Fruit fly (Drosophila melanogaster) whole organism, embryonic: ENCODE results near the gene CG31743.

Source experiments
- Ada2b ChIP-seq: fragments of 200-800 bp; sonication (Bioruptor generic); IDR thresholded peaks from 2 replicates; pipeline ENCODE4 v1.3.6; 2022; ENCODE audit warnings: missing biosample characterization, missing genetic modification characterization
- Adf1 ChIP-seq: fragments of 200-800 bp; sonication (Bioruptor generic); IDR thresholded peaks from 2 replicates; pipeline ENCODE4 v1.3.6; 2022; ENCODE audit warnings: missing biosample characterization, missing genetic modification characterization
- Atf6 ChIP-seq: fragments of 200-800 bp; sonication (Bioruptor generic); IDR thresholded peaks from 2 replicates; pipeline ENCODE4 v1.3.6; 2022; ENCODE audit warnings: missing biosample characterization, missing genetic modification characterization
- Awh ChIP-seq: fragments of 200-800 bp; sonication (Bioruptor generic); IDR thresholded peaks from 2 replicates; pipeline ENCODE4, ENCODE4 v1.3.6; 2022; ENCODE audit warnings: missing biosample characterization, missing genetic modification characterization
- CG10209 ChIP-seq: fragments of 200-800 bp; sonication (Bioruptor generic); optimal IDR thresholded peaks from 3 replicates; lab custom pipeline; 2017; ENCODE audit warnings: missing biosample characterization, mild to moderate bottlenecking, missing genetic modification characterization, missing genetic modification reagents
- CG10431 ChIP-seq: fragments of 200-800 bp; sonication (Bioruptor generic); optimal IDR thresholded peaks from 3 replicates; lab custom pipeline; 2018; ENCODE audit warnings: missing biosample characterization, mild to moderate bottlenecking, missing genetic modification characterization
- CG10543 ChIP-seq: fragments of 200-800 bp; sonication (Bioruptor generic); optimal IDR thresholded peaks from 3 replicates; lab custom pipeline; 2017; ENCODE audit warnings: missing biosample characterization, mild to moderate bottlenecking, missing genetic modification characterization, moderate library complexity
- CG11696 ChIP-seq: fragments of 200-800 bp; sonication (Bioruptor generic); IDR thresholded peaks from 2 replicates; pipeline ENCODE4 v1.3.6; 2022; ENCODE audit warnings: missing biosample characterization, missing genetic modification characterization
- CG12236 ChIP-seq: fragments of 200-800 bp; sonication (Bioruptor generic); optimal IDR thresholded peaks from 2 replicates; lab custom pipeline; 2016; ENCODE audit warnings: missing biosample characterization, missing genetic modification characterization
- CG1233 ChIP-seq: fragments of 200-800 bp; sonication (Bioruptor generic); optimal IDR thresholded peaks from 4 replicates; lab custom pipeline; 2018; ENCODE audit warnings: missing biosample characterization, mild to moderate bottlenecking, missing genetic modification characterization
- CG12769 ChIP-seq: fragments of 200-800 bp; sonication (Bioruptor generic); optimal IDR thresholded peaks from 2 replicates; lab custom pipeline; 2019; ENCODE audit warnings: missing biosample characterization, mild to moderate bottlenecking, missing genetic modification characterization, moderate library complexity
- CG14710 ChIP-seq: fragments of 200-800 bp; sonication (Bioruptor generic); optimal IDR thresholded peaks from 3 replicates; lab custom pipeline; 2019; ENCODE audit warnings: missing biosample characterization, mild to moderate bottlenecking, missing genetic modification characterization, moderate library complexity
- CG17359 ChIP-seq: fragments of 200-800 bp; sonication (Bioruptor generic); optimal IDR thresholded peaks from 3 replicates; lab custom pipeline; 2018; ENCODE audit warnings: missing biosample characterization, mild to moderate bottlenecking, missing genetic modification characterization, moderate library complexity
- CG17385 ChIP-seq: fragments of 200-800 bp; sonication (Bioruptor generic); optimal IDR thresholded peaks from 3 replicates; lab custom pipeline; 2018; ENCODE audit warnings: missing biosample characterization, mild to moderate bottlenecking, missing genetic modification characterization
- CG18262 ChIP-seq: fragments of 200-800 bp; optimal IDR thresholded peaks from 3 replicates; lab custom pipeline; 2019; ENCODE audit warnings: missing biosample characterization, mild to moderate bottlenecking, missing genetic modification characterization, moderate library complexity
- CG18764 ChIP-seq: fragments of 200-800 bp; sonication (Bioruptor generic); optimal IDR thresholded peaks from 3 replicates; lab custom pipeline; 2016; ENCODE audit warnings: missing biosample characterization, missing genetic modification characterization
- CG42726 ChIP-seq: fragments of 200-800 bp; sonication (Bioruptor generic); IDR thresholded peaks from 2 replicates; pipeline ENCODE4 v1.3.6; 2022; ENCODE audit warnings: missing biosample characterization, missing genetic modification characterization; ENCODE audit not compliant: partially characterized antibody
- CG43689 ChIP-seq: fragments of 200-800 bp; sonication (Bioruptor generic); IDR thresholded peaks from 2 replicates; pipeline ENCODE4 v1.3.6; 2022; ENCODE audit warnings: missing biosample characterization, missing genetic modification characterization
- CG4707 ChIP-seq: fragments of 200-800 bp; sonication (Bioruptor generic); optimal IDR thresholded peaks from 2 replicates; lab custom pipeline; 2018; ENCODE audit warnings: missing biosample characterization, mild to moderate bottlenecking, missing genetic modification characterization, moderate library complexity
- CG4854 ChIP-seq: fragments of 200-800 bp; sonication (Bioruptor generic); optimal IDR thresholded peaks from 2 replicates; lab custom pipeline; 2016; ENCODE audit warnings: missing biosample characterization, missing genetic modification characterization, inconsistent platforms
- CG5180 ChIP-seq: fragments of 200-800 bp; sonication (Bioruptor generic); optimal IDR thresholded peaks from 3 replicates; lab custom pipeline; 2017; ENCODE audit warnings: missing biosample characterization, missing genetic modification characterization, mild to moderate bottlenecking, moderate library complexity, missing genetic modification reagents
- CG6175 ChIP-seq: fragments of 200-800 bp; sonication (Bioruptor generic); IDR thresholded peaks from 3 replicates; pipeline ENCODE4 v1.3.6; 2022; ENCODE audit warnings: missing biosample characterization, missing genetic modification characterization
- CG6683 ChIP-seq: fragments of 200-800 bp; sonication (Bioruptor generic); optimal IDR thresholded peaks from 2 replicates; lab custom pipeline; 2017; ENCODE audit warnings: missing biosample characterization, mild to moderate bottlenecking, missing genetic modification characterization, missing genetic modification reagents
- CG8478 ChIP-seq: fragments of >200 bp; optimal IDR thresholded peaks from 2 replicates; lab custom pipeline; 2018
- CG8924 ChIP-seq: fragments of 200-800 bp; optimal IDR thresholded peaks from 3 replicates; lab custom pipeline; 2019; ENCODE audit warnings: missing biosample characterization, mild to moderate bottlenecking, missing genetic modification characterization, moderate library complexity
- Camta ChIP-seq: fragments of 200-800 bp; sonication (Bioruptor generic); optimal IDR thresholded peaks from 2 replicates; lab custom pipeline; 2016; ENCODE audit warnings: missing biosample characterization, missing genetic modification characterization
- GATAe ChIP-seq: fragments of 200-800 bp; sonication (Bioruptor generic); conservative IDR thresholded peaks from 2 replicates; pipeline ENCODE4 v1.3.6; 2022; ENCODE audit warnings: missing biosample characterization, missing genetic modification characterization
- H2.0 ChIP-seq: fragments of 200-800 bp; sonication (Bioruptor generic); IDR thresholded peaks from 2 replicates; pipeline ENCODE4 v1.3.6; 2022; ENCODE audit warnings: missing biosample characterization, missing genetic modification characterization
- HLH54F ChIP-seq: fragments of 200-800 bp; sonication (Bioruptor generic); optimal IDR thresholded peaks from 3 replicates; lab custom pipeline; 2016; ENCODE audit warnings: missing biosample characterization, missing genetic modification characterization
- Hand ChIP-seq: fragments of 200-800 bp; sonication (Bioruptor generic); optimal IDR thresholded peaks from 2 replicates; lab custom pipeline; 2017; ENCODE audit warnings: mild to moderate bottlenecking, missing biosample characterization, missing genetic modification reagents, missing genetic modification characterization
- HmgZ ChIP-seq: fragments of 200-800 bp; sonication (Bioruptor generic); optimal IDR thresholded peaks from 2 replicates; lab custom pipeline; 2018; ENCODE audit warnings: missing biosample characterization, mild to moderate bottlenecking, missing genetic modification characterization
- Kr ChIP-seq: fragments of 200-800 bp; sonication (Bioruptor generic); optimal IDR thresholded peaks from 2 replicates; lab custom pipeline; 2017; ENCODE audit warnings: missing biosample characterization, mild to moderate bottlenecking, missing genetic modification characterization
- Nf-YA ChIP-seq: fragments of 200-800 bp; sonication (Bioruptor generic); IDR thresholded peaks from 2 replicates; pipeline ENCODE4 v1.3.6; 2022; ENCODE audit warnings: missing biosample characterization, missing genetic modification characterization
- Rx ChIP-seq: fragments of 200-800 bp; sonication (Bioruptor generic); IDR thresholded peaks from 2 replicates; pipeline ENCODE4 v1.3.6; 2022; ENCODE audit warnings: missing biosample characterization, missing genetic modification characterization
- Side ChIP-seq: fragments of 200-800 bp; sonication (Bioruptor generic); optimal IDR thresholded peaks from 2 replicates; lab custom pipeline; 2016; ENCODE audit warnings: missing biosample characterization, missing genetic modification characterization
- Sry-β ChIP-seq: fragments of 200-800 bp; sonication (Bioruptor generic); optimal IDR thresholded peaks from 2 replicates; lab custom pipeline; 2018; ENCODE audit warnings: missing biosample characterization, mild to moderate bottlenecking, missing genetic modification characterization, moderate library complexity
- Vsx1 ChIP-seq: fragments of 200-800 bp; sonication (Bioruptor generic); optimal IDR thresholded peaks from 2 replicates; lab custom pipeline; 2017; ENCODE audit warnings: missing biosample characterization, mild to moderate bottlenecking, missing genetic modification characterization, missing genetic modification reagents
- ab ChIP-seq: fragments of 200-800 bp; sonication (Bioruptor generic); optimal IDR thresholded peaks from 2 replicates; lab custom pipeline; 2016; ENCODE audit warnings: missing biosample characterization, missing genetic modification characterization
- br ChIP-seq: fragments of >200 bp; optimal IDR thresholded peaks from 2 replicates; lab custom pipeline; 2017
- chinmo ChIP-seq: fragments of 200-800 bp; sonication (Bioruptor generic); IDR thresholded peaks from 4 replicates; pipeline ENCODE4 v1.3.6; 2022; ENCODE audit warnings: missing biosample characterization, missing genetic modification characterization; ENCODE audit not compliant: partially characterized antibody
- ci ChIP-seq: fragments of 200-800 bp; sonication (Bioruptor generic); IDR thresholded peaks from 3 replicates; pipeline ENCODE4 v1.3.6; 2022; ENCODE audit warnings: missing biosample characterization, missing genetic modification characterization
- corto ChIP-seq: fragments of 200-800 bp; sonication (Bioruptor generic); optimal IDR thresholded peaks from 2 replicates; lab custom pipeline; 2016; ENCODE audit warnings: missing biosample characterization, mild to moderate bottlenecking, missing genetic modification characterization, moderate library complexity
- crol ChIP-seq: fragments of 200-800 bp; sonication (Bioruptor generic); IDR thresholded peaks from 2 replicates; pipeline ENCODE4 v1.3.6; 2022; ENCODE audit warnings: missing biosample characterization, missing genetic modification characterization
- disco-r ChIP-seq: fragments of 200-800 bp; sonication (Bioruptor generic); optimal IDR thresholded peaks from 2 replicates; lab custom pipeline; 2016; ENCODE audit warnings: missing biosample characterization, missing genetic modification characterization
- eve ChIP-seq, 2 experiments: fragments of >200 bp; optimal IDR thresholded peaks; 2 replicates each; lab custom pipeline; 2017; ENCODE audit warnings: missing biosample characterization in 2 of 2, missing genetic modification characterization in 2 of 2
- fu2 ChIP-seq: fragments of 200-800 bp; sonication (Bioruptor generic); optimal IDR thresholded peaks from 2 replicates; lab custom pipeline; 2016; ENCODE audit warnings: missing biosample characterization, missing genetic modification characterization
- gem ChIP-seq: fragments of 200-800 bp; sonication (Bioruptor generic); optimal IDR thresholded peaks from 2 replicates; lab custom pipeline; 2019; ENCODE audit warnings: missing biosample characterization, mild to moderate bottlenecking, missing genetic modification characterization, moderate library complexity
- hth ChIP-seq: fragments of >200 bp; optimal IDR thresholded peaks from 2 replicates; lab custom pipeline; 2017; ENCODE audit warnings: inconsistent platforms
- nmo ChIP-seq: fragments of 200-800 bp; sonication (Bioruptor generic); optimal IDR thresholded peaks from 2 replicates; lab custom pipeline; 2018; ENCODE audit warnings: missing biosample characterization, mild to moderate bottlenecking, missing genetic modification characterization, moderate library complexity
- nom ChIP-seq: fragments of 200-800 bp; sonication (Bioruptor generic); optimal IDR thresholded peaks from 2 replicates; lab custom pipeline; 2017; ENCODE audit warnings: missing biosample characterization, missing genetic modification characterization, mild to moderate bottlenecking, moderate library complexity, missing genetic modification reagents
- p53 ChIP-seq: fragments of 200-800 bp; sonication (Bioruptor generic); optimal IDR thresholded peaks from 2 replicates; lab custom pipeline; 2016; ENCODE audit warnings: missing biosample characterization, missing genetic modification characterization
- row ChIP-seq: fragments of 200-800 bp; sonication (Bioruptor generic); IDR thresholded peaks from 3 replicates; pipeline ENCODE4 v1.3.6; 2022; ENCODE audit warnings: missing biosample characterization, missing genetic modification characterization
- sens-2 ChIP-seq: fragments of 200-800 bp; sonication (Bioruptor generic); IDR thresholded peaks from 2 replicates; pipeline ENCODE4 v1.3.6; 2022; ENCODE audit warnings: missing biosample characterization, missing genetic modification characterization

The CG31743 gene

DNA sequence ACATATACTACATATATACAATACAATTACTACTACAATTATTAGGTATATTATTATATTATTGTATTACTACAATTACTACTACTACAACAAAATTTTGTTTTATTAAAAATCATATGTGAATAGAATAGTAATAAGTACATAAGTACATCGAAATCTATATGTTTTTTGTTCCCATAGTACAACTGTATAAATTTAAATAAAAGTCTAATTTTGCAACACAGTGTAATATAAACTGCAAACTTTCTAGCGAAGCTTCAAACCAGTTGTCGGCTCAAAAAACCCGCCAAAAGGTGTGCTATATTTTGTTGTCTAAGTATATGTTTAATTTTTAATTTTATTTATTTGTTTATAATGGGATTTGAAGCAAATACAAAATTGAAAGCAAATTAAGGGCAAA lies 19.8 kb upstream of the CG31743 start (continued):
- no peak for TF ChIP-seq Sry-β (GFP tag; lab: Kevin White, UChicago)
- TF ChIP-seq nmo (GFP tag; lab: Kevin White, UChicago): peak; percentile 27
- no peak for TF ChIP-seq corto (GFP tag; lab: Kevin White, UChicago)
- TF ChIP-seq HLH54F (GFP tag; lab: Kevin White, UChicago): no peak
- TF ChIP-seq CG8478 (lab: Kevin White, UChicago): no peak
- no peak for TF ChIP-seq Vsx1 (GFP tag; lab: Kevin White, UChicago)
- TF ChIP-seq nom (GFP tag; lab: Kevin White, UChicago): no peak
- TF ChIP-seq hth (lab: Kevin White, UChicago): no peak
- TF ChIP-seq ab: no peak
- no peak for TF ChIP-seq CG10209 (GFP tag; lab: Kevin White, UChicago)
- no peak for TF ChIP-seq eve (GFP tag; optimal IDR thresholded peaks at IDR 0.05; lab: Kevin White, UChicago)
- no peak for TF ChIP-seq Rx (GFP tag; lab: Robert Waterston, UW)
- TF ChIP-seq Awh (GFP tag; lab: Robert Waterston, UW): no peak
- no peak for TF ChIP-seq Side (GFP tag; lab: Kevin White, UChicago)
- TF ChIP-seq CG6175: no peak
- no peak for TF ChIP-seq CG4854 (GFP tag; lab: Kevin White, UChicago)
- TF ChIP-seq Hand (GFP tag; lab: Kevin White, UChicago): no peak
- no peak for TF ChIP-seq chinmo (GFP tag; lab: Robert Waterston, UW)
- TF ChIP-seq CG17385 (GFP tag; lab: Kevin White, UChicago): no peak
- TF ChIP-seq CG10543 (GFP tag; lab: Kevin White, UChicago): no peak
- peak; percentile 17 for TF ChIP-seq CG14710
- no peak for TF ChIP-seq CG10431 (GFP tag; lab: Kevin White, UChicago)
- TF ChIP-seq CG8924 (tag; lab: Kevin White, UChicago): no peak
- TF ChIP-seq HmgZ (tag; lab: Kevin White, UChicago): no peak
- no peak for TF ChIP-seq CG43689 (GFP tag; lab: Robert Waterston, UW)
- TF ChIP-seq br (lab: Kevin White, UChicago): no peak
- TF ChIP-seq Nf-YA (GFP tag; lab: Robert Waterston, UW): no peak
- TF ChIP-seq Camta (GFP tag; lab: Kevin White, UChicago): no peak
- TF ChIP-seq H2.0 (GFP tag; lab: Robert Waterston, UW): no peak
- TF ChIP-seq crol (GFP tag; lab: Robert Waterston, UW): no peak
- TF ChIP-seq Adf1 (GFP tag; lab: Robert Waterston, UW): no peak
- peak; percentile 22 for TF ChIP-seq CG18262 (tag; lab: Kevin White, UChicago)
- TF ChIP-seq CG11696 (GFP tag; lab: Robert Waterston, UW): no peak
- TF ChIP-seq CG1233 (GFP tag; lab: Kevin White, UChicago): no peak
- TF ChIP-seq disco-r: no peak
- TF ChIP-seq p53: no peak
- TF ChIP-seq CG6683 (GFP tag; lab: Kevin White, UChicago): no peak
- TF ChIP-seq fu2 (GFP tag; lab: Kevin White, UChicago): no peak
- no peak for TF ChIP-seq CG5180 (GFP tag; lab: Kevin White, UChicago)
- TF ChIP-seq row (GFP tag; lab: Robert Waterston, UW): peak; percentile 51; the same call in 2 of the 3 replicates
- peak; percentile 73 for TF ChIP-seq gem
- no peak for TF ChIP-seq Kr (GFP tag; lab: Kevin White, UChicago)
- TF ChIP-seq CG42726 (GFP tag; lab: Robert Waterston, UW): no peak
- no peak for TF ChIP-seq CG12769
- no peak for TF ChIP-seq GATAe (GFP tag; lab: Robert Waterston, UW)
- no peak for TF ChIP-seq sens-2 (GFP tag; lab: Robert Waterston, UW)
- no peak for TF ChIP-seq CG18764 (GFP tag; lab: Kevin White, UChicago)
- no peak for TF ChIP-seq CG12236 (GFP tag; lab: Kevin White, UChicago)
- no peak for TF ChIP-seq CG17359 (tag; lab: Kevin White, UChicago)
- TF ChIP-seq Ada2b (GFP tag; lab: Robert Waterston, UW): no peak
- TF ChIP-seq CG4707 (GFP tag; lab: Kevin White, UChicago): no peak
- TF ChIP-seq Atf6 (GFP tag; lab: Robert Waterston, UW): no peak
- TF ChIP-seq ci: no peak
